Fruit fly (Drosophila melanogaster): ENCODE measurements around the gene CG11608.

Gene CG11608

DNA sequence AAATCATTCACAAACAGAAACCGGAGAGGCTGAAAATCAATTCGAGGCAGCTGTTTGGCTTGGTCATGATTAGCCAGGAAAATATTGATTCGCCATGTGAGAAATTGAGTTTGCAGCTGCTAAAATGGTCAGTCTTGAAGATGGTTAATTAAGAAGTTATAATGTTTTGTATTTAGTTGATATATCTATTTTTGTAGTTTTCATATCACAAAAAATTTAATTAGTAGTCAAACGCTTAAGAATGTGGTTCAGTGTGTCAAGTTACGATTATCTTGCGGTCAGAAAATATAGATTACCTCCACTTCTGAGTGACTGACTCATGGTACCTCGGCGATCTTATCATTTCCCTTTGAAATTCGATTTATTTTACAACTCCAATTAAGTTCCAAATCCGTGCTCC lies 8.6 kb downstream of the CG11608 start:
- TF ChIP-seq brk (GFP tag; optimal IDR thresholded peaks at IDR 0.05) (no peak), rgr (GFP tag; optimal IDR thresholded peaks at IDR 0.05) (no peak), pan (optimal IDR thresholded peaks at IDR 0.05) (no peak), dsf (GFP tag; optimal IDR thresholded peaks at IDR 0.05; ENCODE audit: borderline replicate concordance) (no peak), psq (GFP tag; optimal IDR thresholded peaks at IDR 0.05) (no peak), CG9705 (GFP tag; optimal IDR thresholded peaks at IDR 0.05) (no peak), Dfd (GFP tag; optimal IDR thresholded peaks at IDR 0.05) (no peak), HLH106 (tag; optimal IDR thresholded peaks at IDR 0.05) (no peak), OdsH (GFP tag; optimal IDR thresholded peaks at IDR 0.05) (no peak), Jra (GFP tag; optimal IDR thresholded peaks at IDR 0.05) (no peak), dl (GFP tag; optimal IDR thresholded peaks at IDR 0.05; ENCODE audit: insufficient read depth in 1 of 2, partially characterized antibody in 2 of 2) (no peak), dmrt93B (GFP tag; optimal IDR thresholded peaks at IDR 0.05) (no peak), Hr78 (GFP tag; optimal IDR thresholded peaks at IDR 0.05) (no peak)

DNA sequence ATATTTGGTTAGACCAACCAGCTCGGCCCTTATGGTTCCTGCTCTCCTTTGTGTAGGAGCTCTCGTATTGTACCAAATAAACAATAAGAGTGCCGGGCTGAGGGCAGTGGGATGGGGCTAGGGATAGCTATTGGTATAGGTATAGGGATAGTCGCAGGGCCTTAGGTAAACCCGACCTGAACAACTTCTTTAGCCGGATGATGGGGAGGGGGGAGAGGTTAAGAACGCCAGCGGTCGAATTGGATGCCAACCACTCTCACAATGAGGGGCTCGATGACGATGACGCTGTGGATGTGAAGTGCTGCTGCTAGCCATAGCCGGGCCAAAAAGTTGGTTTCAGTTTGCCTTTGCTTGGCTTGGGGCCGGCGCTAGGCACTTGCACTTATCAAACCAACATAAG lies 9.1 kb downstream of the CG11608 start:
- TF ChIP-seq Jra (GFP tag; optimal IDR thresholded peaks at IDR 0.05) (no peak), sage (GFP tag; optimal IDR thresholded peaks at IDR 0.05) (no peak), Mio (GFP tag; optimal IDR thresholded peaks at IDR 0.05) (no peak), brk (GFP tag; optimal IDR thresholded peaks at IDR 0.05) (no peak), OdsH (GFP tag; optimal IDR thresholded peaks at IDR 0.05) (no peak), fru (GFP tag; optimal IDR thresholded peaks at IDR 0.05) (no peak), rgr (GFP tag; optimal IDR thresholded peaks at IDR 0.05) (no peak), dl (GFP tag; optimal IDR thresholded peaks at IDR 0.05; ENCODE audit: insufficient read depth in 1 of 2, partially characterized antibody in 2 of 2) (no peak), Abd-B (GFP tag; optimal IDR thresholded peaks at IDR 0.05) (no peak), sv (GFP tag; optimal IDR thresholded peaks at IDR 0.05) (no peak), Hr78 (GFP tag; optimal IDR thresholded peaks at IDR 0.05) (no peak), Dfd (GFP tag; optimal IDR thresholded peaks at IDR 0.05) (no peak)

- TF ChIP-seq Rel (GFP tag; optimal IDR thresholded peaks at IDR 0.05): no peak
- TF ChIP-seq Rel (tag; optimal IDR thresholded peaks at IDR 0.05): peak; percentile 6
- TF ChIP-seq usp (GFP tag; optimal IDR thresholded peaks at IDR 0.05): no peak
- peak; percentile 64 for TF ChIP-seq Vsx2 (GFP tag; optimal IDR thresholded peaks at IDR 0.05; ENCODE audit: partially characterized antibody)
- peak; percentile 22 for TF ChIP-seq fru (GFP tag; optimal IDR thresholded peaks at IDR 0.05)
- TF ChIP-seq Hr83 (GFP tag; optimal IDR thresholded peaks at IDR 0.05; ENCODE audit: poor library complexity, severe bottlenecking): peak; percentile 11
- peak; percentile 45 for TF ChIP-seq br (GFP tag; optimal IDR thresholded peaks at IDR 0.05)
- no peak for TF ChIP-seq psq (GFP tag; optimal IDR thresholded peaks at IDR 0.05)
These were observed 9.7 kb downstream of the CG11608 start, which contains the start of gene Dtg for dm6 chr3R:12647954-12648353. Gene Dtg, plus strand, starts transcription at chr3R:12648058.

- TF ChIP-seq HLH106 (tag; optimal IDR thresholded peaks at IDR 0.05) (no peak), N (GFP tag; optimal IDR thresholded peaks at IDR 0.05) (no peak), Myc (optimal IDR thresholded peaks at IDR 0.05) (no peak)
These were observed 11.1 kb downstream of the CG11608 start for dm6 chr3R:12649099-12650029.

dm6 chr3R:12650537-12650936 lies 12.3 kb downstream of the CG11608 start:
- no peak for TF ChIP-seq brk (GFP tag; optimal IDR thresholded peaks at IDR 0.05)
- TF ChIP-seq Sp1 (GFP tag; optimal IDR thresholded peaks at IDR 0.05): no peak
- no peak for TF ChIP-seq CG32264 (GFP tag; optimal IDR thresholded peaks at IDR 0.05)
- TF ChIP-seq jim (GFP tag; optimal IDR thresholded peaks at IDR 0.05): no peak
- no peak for TF ChIP-seq ey (GFP tag; optimal IDR thresholded peaks at IDR 0.05)
- no peak for TF ChIP-seq Vsx2 (GFP tag; optimal IDR thresholded peaks at IDR 0.05; ENCODE audit: partially characterized antibody)
- no peak for TF ChIP-seq fru (GFP tag; optimal IDR thresholded peaks at IDR 0.05)
- no peak for TF ChIP-seq pan (optimal IDR thresholded peaks at IDR 0.05)
- no peak for TF ChIP-seq GATAd (GFP tag; optimal IDR thresholded peaks at IDR 0.05)

Measured in whole organism, wandering third instar larva.